Fruit fly (Drosophila melanogaster) whole organism, adult: ENCODE data around the gene Spn28Db.

Experiments used
- CG14711 ChIP-seq: fragments of 200-800 bp; sonication (Bioruptor generic); optimal IDR thresholded peaks from 2 replicates; lab custom pipeline; 2018; ENCODE audit warnings: missing biosample characterization, mild to moderate bottlenecking, missing genetic modification characterization, moderate library complexity
- CG1620 ChIP-seq: fragments of 200-800 bp; sonication (Bioruptor generic); optimal IDR thresholded peaks from 2 replicates; lab custom pipeline; 2016; ENCODE audit warnings: missing biosample characterization, missing genetic modification characterization
- CG33017 ChIP-seq: fragments of 200-800 bp; sonication (Bioruptor generic); optimal IDR thresholded peaks from 2 replicates; lab custom pipeline; 2018; ENCODE audit warnings: missing biosample characterization, mild to moderate bottlenecking, missing genetic modification characterization, moderate library complexity
- CG5204 ChIP-seq: fragments of 200-800 bp; sonication (Bioruptor generic); optimal IDR thresholded peaks from 2 replicates; lab custom pipeline; 2016; ENCODE audit warnings: missing biosample characterization, missing genetic modification characterization
- Clk ChIP-seq: fragments of 200-800 bp; sonication (Bioruptor generic); optimal IDR thresholded peaks from 2 replicates; lab custom pipeline; 2017; ENCODE audit warnings: missing biosample characterization, missing genetic modification characterization
- Crg-1 ChIP-seq: fragments of 200-800 bp; sonication (Bioruptor generic); optimal IDR thresholded peaks from 2 replicates; lab custom pipeline; 2016; ENCODE audit warnings: missing biosample characterization, missing genetic modification characterization
- Hr96 ChIP-seq: fragments of 200-800 bp; sonication (Bioruptor generic); optimal IDR thresholded peaks from 2 replicates; lab custom pipeline; 2016; ENCODE audit warnings: missing biosample characterization, missing genetic modification characterization
- Mnt ChIP-seq: fragments of 200-800 bp; sonication (Bioruptor generic); optimal IDR thresholded peaks from 2 replicates; lab custom pipeline; 2016; ENCODE audit warnings: missing biosample characterization, mild to moderate bottlenecking, missing genetic modification characterization
- bab1 ChIP-seq: fragments of 200-800 bp; sonication (Bioruptor generic); optimal IDR thresholded peaks from 3 replicates; lab custom pipeline; 2019; ENCODE audit warnings: missing biosample characterization, mild to moderate bottlenecking, missing genetic modification characterization, moderate library complexity
- cic ChIP-seq: fragments of 200-800 bp; sonication (Bioruptor generic); optimal IDR thresholded peaks from 2 replicates; lab custom pipeline; 2017; ENCODE audit warnings: missing biosample characterization, mild to moderate bottlenecking, missing genetic modification characterization, moderate library complexity
- cnc ChIP-seq, 2 experiments: fragments of >200 bp; optimal IDR thresholded peaks; 2 replicates each; lab custom pipeline; 2017
- kay ChIP-seq: fragments of 200-800 bp; sonication (Bioruptor generic); peaks from one replicate; lab custom pipeline; 2016; ENCODE audit warnings: missing biosample characterization, missing genetic modification characterization, borderline replicate concordance
- pad ChIP-seq: fragments of 200-800 bp; sonication (Bioruptor generic); optimal IDR thresholded peaks from 3 replicates; lab custom pipeline; 2017; ENCODE audit warnings: missing biosample characterization, missing genetic modification characterization, mild to moderate bottlenecking, moderate library complexity, missing genetic modification reagents
- tj ChIP-seq: fragments of 200-800 bp; sonication (Bioruptor generic); optimal IDR thresholded peaks from 3 replicates; lab custom pipeline; 2017; ENCODE audit warnings: missing biosample characterization, mild to moderate bottlenecking, missing genetic modification characterization, moderate library complexity

DNA sequence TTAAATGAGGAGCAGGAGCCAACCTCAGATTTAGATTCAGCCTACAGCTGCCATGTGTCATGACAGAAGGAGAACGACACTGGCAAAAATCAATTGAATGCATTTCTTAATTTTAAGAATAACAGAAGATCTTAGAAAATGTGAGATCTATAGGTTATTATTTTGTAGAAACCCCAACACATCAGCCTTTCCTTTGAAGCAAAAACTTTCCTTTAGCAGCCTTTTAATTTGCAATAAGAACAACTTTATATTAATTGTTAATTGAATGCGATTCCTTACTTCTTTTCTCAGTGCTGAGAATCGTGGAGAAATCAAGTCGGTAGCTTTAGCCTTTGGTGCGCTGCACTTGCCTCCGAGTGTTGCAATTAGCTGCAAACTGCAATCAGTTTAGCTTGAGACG, 30.1 kb upstream of the Spn28Db start:
- TF ChIP-seq cic (GFP tag; lab: Kevin White, UChicago) (no peak), CG1620 (GFP tag; lab: Kevin White, UChicago) (no peak), CG14711 (tag; lab: Kevin White, UChicago) (no peak), kay (GFP tag; lab: Kevin White, UChicago) (no peak), cnc (optimal IDR thresholded peaks at IDR 0.05; lab: Kevin White, UChicago) (no peak), Hr96 (GFP tag; lab: Kevin White, UChicago) (no peak), Clk (no peak), Crg-1 (GFP tag; lab: Kevin White, UChicago) (no peak), Mnt (no peak), CG33017 (tag; lab: Kevin White, UChicago) (no peak), pad (GFP tag; lab: Kevin White, UChicago) (no peak), CG5204 (GFP tag; lab: Kevin White, UChicago) (no peak), bab1 (GFP tag; lab: Kevin White, UChicago) (no peak), tj (GFP tag; lab: Kevin White, UChicago) (no peak)
